Worm (Caenorhabditis elegans) whole organism, young adult: Measurements from ENCODE around the gene clec-2.

Experiments
- B0261.1 ChIP-seq: sonication (generic microtip); optimal IDR thresholded peaks from 2 replicates; lab custom pipeline; 2016; ENCODE audit warnings: mild to moderate bottlenecking, missing genetic modification characterization, moderate library complexity, missing compliant biosample characterization
- B0336.3 ChIP-seq: fragments of 200-800 bp; sonication (Bioruptor generic); IDR thresholded peaks from 2 replicates; pipeline ENCODE4 v1.3.6; 2022; ENCODE audit warnings: missing genetic modification characterization, missing compliant biosample characterization
- F55B11.4 ChIP-seq: sonication (generic microtip); optimal IDR thresholded peaks from 2 replicates; lab custom pipeline; 2016; ENCODE audit warnings: missing compliant biosample characterization, missing genetic modification characterization, borderline replicate concordance; ENCODE audit not compliant: insufficient read depth
- ama-1 ChIP-seq, 3 experiments: fragments of 150-350 bp in 1 of 3; sonication (generic microtip) in 2 of 3; optimal IDR thresholded peaks; 2 replicates each; lab custom pipeline; 2014 to 2018; ENCODE audit warnings: missing biosample characterization in 2 of 3, missing genetic modification characterization in 2 of 3, missing genetic modification reagents in 2 of 3
- atf-7 ChIP-seq: sonication (generic microtip); optimal IDR thresholded peaks from 2 replicates; lab custom pipeline; 2017; ENCODE audit warnings: mild to moderate bottlenecking, missing genetic modification characterization, missing compliant biosample characterization
- attf-3 ChIP-seq: fragments of 200-800 bp; sonication (Bioruptor generic); conservative IDR thresholded peaks from 2 replicates; pipeline ENCODE4 v1.3.6; 2022; ENCODE audit warnings: missing genetic modification reagents, missing genetic modification characterization, missing compliant biosample characterization
- chd-7 ChIP-seq: sonication (generic microtip); optimal IDR thresholded peaks from 2 replicates; lab custom pipeline; 2016; ENCODE audit warnings: mild to moderate bottlenecking, missing genetic modification characterization, moderate library complexity, missing compliant biosample characterization
- gei-17 ChIP-seq: fragments of 200-800 bp; sonication (Bioruptor generic); optimal IDR thresholded peaks from 2 replicates; lab custom pipeline; 2018; ENCODE audit warnings: mild to moderate bottlenecking, missing genetic modification characterization, missing compliant biosample characterization
- unc-62 ChIP-seq: fragments of 150-350 bp; optimal IDR thresholded peaks from 2 replicates; lab custom pipeline; 2014; ENCODE audit warnings: missing biosample characterization, missing genetic modification reagents, missing genetic modification characterization

ce11 chrII:2976597-2976996, 46.6 kb downstream of the clec-2 start, which contains the start of gene nhr-88:
- TF ChIP-seq F55B11.4 = no peak
- TF ChIP-seq attf-3 (GFP tag; lab: Robert Waterston, UW) = no peak
- peak; percentile 31; the same call in 1 of the 2 replicates for TF ChIP-seq B0336.3
- TF ChIP-seq B0261.1 = no peak
- no peak for TF ChIP-seq unc-62 (GFP tag; lab: Kevin White, UChicago)
- peak; percentile 18 for TF ChIP-seq chd-7 (tag; lab: Kevin White, UChicago)
- peak; percentile 16 for TF ChIP-seq atf-7 (tag; lab: Kevin White, UChicago)
- TF ChIP-seq ama-1 (optimal IDR thresholded peaks at IDR 0.05; lab: Kevin White, UChicago) = no peak
- no peak for TF ChIP-seq ama-1 (GFP tag; optimal IDR thresholded peaks at IDR 0.05; lab: Kevin White, UChicago)
- TF ChIP-seq gei-17 = no peak
